Worm (Caenorhabditis elegans) whole organism, young adult: ENCODE results near the gene C25E10.8.

ENCODE experiments used
- F22D6.2 ChIP-seq: sonication (generic microtip); optimal IDR thresholded peaks from 2 replicates; lab custom pipeline; 2016; ENCODE audit warnings: mild to moderate bottlenecking, missing genetic modification characterization, missing compliant biosample characterization
- K11D2.4 ChIP-seq: fragments of 200-800 bp; sonication (Bioruptor generic); IDR thresholded peaks from 2 replicates; pipeline ENCODE4 v1.3.6; 2022; ENCODE audit warnings: missing genetic modification reagents, missing genetic modification characterization, missing compliant biosample characterization
- T07F8.4 ChIP-seq: sonication (generic microtip); optimal IDR thresholded peaks from 2 replicates; lab custom pipeline; 2016; ENCODE audit warnings: mild to moderate bottlenecking, missing genetic modification characterization, moderate library complexity, missing compliant biosample characterization
- Y95B8A.8 ChIP-seq: fragments of 200-800 bp; sonication (Bioruptor generic); IDR thresholded peaks from 2 replicates; pipeline ENCODE4 v1.3.6; 2022; ENCODE audit warnings: missing genetic modification reagents, missing genetic modification characterization, missing compliant biosample characterization
- athp-1 ChIP-seq: sonication (generic microtip); optimal IDR thresholded peaks from 2 replicates; lab custom pipeline; 2017; ENCODE audit warnings: mild to moderate bottlenecking, missing genetic modification characterization, missing compliant biosample characterization
- bed-2 ChIP-seq: fragments of 200-800 bp; sonication (Bioruptor generic); IDR thresholded peaks from 2 replicates; pipeline ENCODE4 v1.3.6; 2022; ENCODE audit warnings: missing genetic modification reagents, missing genetic modification characterization, missing compliant biosample characterization
- dpl-1 ChIP-seq: fragments of 150-350 bp; optimal IDR thresholded peaks from 2 replicates; lab custom pipeline; 2014; ENCODE audit warnings: missing biosample characterization, missing genetic modification reagents, missing genetic modification characterization
- him-1 ChIP-seq: sonication (generic microtip); optimal IDR thresholded peaks from 2 replicates; lab custom pipeline; 2016; ENCODE audit warnings: missing genotype, missing genetic modification reagents, missing genetic modification characterization, missing compliant biosample characterization
- hlh-12 ChIP-seq: sonication (generic microtip); optimal IDR thresholded peaks from 2 replicates; lab custom pipeline; 2016; ENCODE audit warnings: missing genetic modification characterization, missing compliant biosample characterization
- repo-1 ChIP-seq: sonication (generic microtip); optimal IDR thresholded peaks from 2 replicates; lab custom pipeline; 2017; ENCODE audit warnings: mild to moderate bottlenecking, missing genetic modification characterization, missing compliant biosample characterization
- unc-130 ChIP-seq: sonication (generic microtip); optimal IDR thresholded peaks from 2 replicates; lab custom pipeline; 2016; ENCODE audit warnings: missing genetic modification reagents, missing genetic modification characterization, missing compliant biosample characterization
- zfh-2 ChIP-seq: fragments of 200-800 bp; sonication (Bioruptor generic); conservative IDR thresholded peaks from 2 replicates; pipeline ENCODE4 v1.3.6; 2022; ENCODE audit warnings: missing genetic modification reagents, missing genetic modification characterization, missing compliant biosample characterization
- zim-3 ChIP-seq: sonication (generic microtip); optimal IDR thresholded peaks from 2 replicates; lab custom pipeline; 2017; ENCODE audit warnings: mild to moderate bottlenecking, missing genetic modification characterization, moderate library complexity, missing compliant biosample characterization
- ztf-25 ChIP-seq: fragments of 200-800 bp; sonication (Bioruptor generic); IDR thresholded peaks from 2 replicates; pipeline ENCODE4 v1.3.6; 2022; ENCODE audit warnings: missing genetic modification reagents, missing genetic modification characterization, missing compliant biosample characterization

DNA sequence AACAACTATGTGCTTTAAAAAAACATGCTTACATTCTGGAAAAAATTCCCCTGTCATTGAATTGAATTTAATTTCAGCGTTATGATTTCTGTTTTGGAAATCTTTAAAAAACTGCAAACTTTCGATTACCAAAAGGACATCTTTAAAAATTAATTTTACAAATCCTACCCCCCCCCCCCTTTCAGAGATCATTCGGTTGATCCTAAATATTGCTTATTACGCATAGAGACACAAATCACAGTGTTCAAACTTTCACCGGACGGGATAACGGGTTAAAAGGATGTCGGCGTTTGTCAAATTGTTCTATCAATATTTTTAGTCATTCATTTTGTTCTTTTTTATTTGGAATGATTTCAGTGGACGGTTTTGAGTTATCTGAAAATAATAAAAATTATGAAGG is 20.6 kb downstream of the C25E10.8 start, which contains the start of gene C25E10.4:
- no peak for TF ChIP-seq hlh-12 (tag; lab: Kevin White, UChicago)
- TF ChIP-seq T07F8.4 (tag; lab: Kevin White, UChicago) = no peak
- TF ChIP-seq Y95B8A.8 (GFP tag; lab: Robert Waterston, UW) = no peak
- TF ChIP-seq zim-3 (tag; lab: Kevin White, UChicago) = no peak
- TF ChIP-seq dpl-1 (GFP tag; lab: Kevin White, UChicago) = no peak
- no peak for TF ChIP-seq K11D2.4 (GFP tag; lab: Robert Waterston, UW)
- TF ChIP-seq him-1 (tag; lab: Kevin White, UChicago) = no peak
- TF ChIP-seq repo-1 (tag; lab: Kevin White, UChicago) = no peak
- TF ChIP-seq bed-2 (GFP tag; lab: Robert Waterston, UW) = no peak
- TF ChIP-seq ztf-25 (GFP tag; lab: Robert Waterston, UW) = no peak
- no peak for TF ChIP-seq F22D6.2
- TF ChIP-seq athp-1 (tag; lab: Kevin White, UChicago) = no peak
- no peak for TF ChIP-seq unc-130 (GFP tag; lab: Kevin White, UChicago)
- TF ChIP-seq zfh-2 (GFP tag; lab: Robert Waterston, UW) = no peak
